Worm (Caenorhabditis elegans) whole organism, early embryonic: ENCODE data around the gene twk-12.

Experiments used
- F13C5.2 ChIP-seq: sonication (generic microtip); optimal IDR thresholded peaks from 2 replicates; lab custom pipeline; 2017; ENCODE audit warnings: mild to moderate bottlenecking, missing genetic modification characterization, inconsistent platforms, missing compliant biosample characterization
- ama-1 ChIP-seq: fragments of 150-350 bp; optimal IDR thresholded peaks from 2 replicates; lab custom pipeline; 2014
- flt-1 ChIP-seq: fragments of 200-800 bp; sonication (Bioruptor generic); IDR thresholded peaks from 2 replicates; pipeline ENCODE4 v1.3.6; 2022; ENCODE audit warnings: missing genetic modification characterization, missing compliant biosample characterization
- hmbx-1 ChIP-seq: sonication (generic microtip); optimal IDR thresholded peaks from 2 replicates; lab custom pipeline; 2016; ENCODE audit warnings: mild to moderate bottlenecking, missing genetic modification characterization, missing compliant biosample characterization
- hnd-1 ChIP-seq: sonication (generic microtip); optimal IDR thresholded peaks from 2 replicates; lab custom pipeline; 2016; ENCODE audit warnings: missing genetic modification characterization, missing compliant biosample characterization
- sea-1 ChIP-seq: fragments of 200-800 bp; sonication (Bioruptor generic); conservative IDR thresholded peaks from 2 replicates; pipeline ENCODE4 v1.3.6; 2022; ENCODE audit warnings: missing genetic modification characterization, missing compliant biosample characterization
- tbx-11 ChIP-seq: fragments of 200-800 bp; sonication (Bioruptor generic); IDR thresholded peaks from 2 replicates; pipeline ENCODE4 v1.3.6; 2022; ENCODE audit warnings: missing genetic modification characterization, missing compliant biosample characterization

DNA sequence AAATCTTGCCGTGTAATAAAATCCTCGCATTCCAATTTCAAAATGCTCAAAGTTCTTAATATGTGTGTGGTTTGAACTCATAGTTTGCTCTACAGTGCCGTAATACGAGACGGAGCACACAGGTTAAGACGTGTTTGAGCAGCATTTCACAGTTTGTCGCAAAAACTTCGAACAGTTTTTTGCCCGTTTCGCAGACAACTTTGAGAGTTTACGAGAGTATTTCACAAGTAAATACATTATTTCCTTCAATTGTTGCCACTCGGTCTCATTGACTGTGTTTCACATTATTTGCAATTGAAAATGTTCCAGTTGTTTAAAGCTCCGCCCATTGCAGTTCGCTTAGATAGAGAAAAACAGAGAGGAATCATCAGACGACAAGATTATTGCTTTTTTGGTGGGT lies 20.2 kb downstream of the twk-12 start, which contains the start of gene F29F11.20:
- TF ChIP-seq F13C5.2 (tag; lab: Kevin White, UChicago) (no peak), sea-1 (GFP tag; lab: Robert Waterston, UW) (no peak), flt-1 (no peak), hnd-1 (tag; lab: Kevin White, UChicago) (no peak), ama-1 (lab: Kevin White, UChicago) (no peak), hmbx-1 (no peak), tbx-11 (GFP tag; lab: Robert Waterston, UW) (no peak)
